Fruit fly (Drosophila melanogaster): ENCODE measurements around the gene Fur2.
A peak's percentile ranks its signal among the peaks of the same experiment; 100 is the strongest.

DNA sequence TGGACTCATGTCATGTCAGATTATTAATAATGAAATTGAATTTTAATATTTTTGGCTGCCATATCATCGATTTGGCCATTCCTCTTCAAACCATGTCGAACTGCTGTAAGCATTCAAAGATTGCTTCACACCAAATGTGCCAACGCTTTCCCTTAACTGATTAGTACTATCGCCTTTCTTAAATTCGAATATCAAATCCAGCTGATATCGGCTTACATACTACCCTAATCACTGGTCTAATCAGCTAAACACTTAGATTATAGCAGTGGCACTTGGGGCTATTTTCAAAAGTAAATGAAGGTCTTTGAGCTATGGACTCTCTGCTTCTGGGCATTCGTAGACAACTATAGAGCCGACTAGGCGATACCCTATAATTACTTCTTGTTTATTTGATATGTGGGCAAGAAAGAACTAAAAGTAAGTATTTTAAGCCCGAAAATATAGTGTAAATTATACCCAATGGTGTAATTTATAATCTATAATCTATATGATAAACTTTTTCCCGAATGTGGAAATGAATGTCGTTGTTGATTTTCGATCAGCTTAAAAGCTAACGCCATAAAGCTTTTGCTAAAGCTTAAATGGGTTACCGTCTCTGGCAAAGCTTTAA is 31.0 kb downstream of the Fur2 start:
- TF ChIP-seq ovo (GFP tag; optimal IDR thresholded peaks at IDR 0.05) (no peak), CG1620 (GFP tag; optimal IDR thresholded peaks at IDR 0.05) (no peak), kay (GFP tag; ENCODE audit: borderline replicate concordance) (no peak), bab1 (GFP tag; optimal IDR thresholded peaks at IDR 0.05) (peak; percentile 81), CG12768 (GFP tag; optimal IDR thresholded peaks at IDR 0.05) (peak; percentile 39), tj (GFP tag; optimal IDR thresholded peaks at IDR 0.05) (no peak), CG5204 (GFP tag; optimal IDR thresholded peaks at IDR 0.05) (no peak), CG7101 (tag; optimal IDR thresholded peaks at IDR 0.05) (peak; percentile 72), Clk (GFP tag; optimal IDR thresholded peaks at IDR 0.05) (no peak), CG7045 (GFP tag; optimal IDR thresholded peaks at IDR 0.05) (peak; percentile 30), toe (GFP tag; optimal IDR thresholded peaks at IDR 0.05) (no peak), cic (GFP tag; optimal IDR thresholded peaks at IDR 0.05) (no peak), CG11617 (GFP tag; optimal IDR thresholded peaks at IDR 0.05) (peak; percentile 35)
